Worm (Caenorhabditis elegans) whole organism, L4 larva: ENCODE results near the gene sre-1.

Source experiments
- F10B5.3 ChIP-seq: sonication (generic microtip); optimal IDR thresholded peaks from 2 replicates; lab custom pipeline; 2016; ENCODE audit warnings: mild to moderate bottlenecking, missing genetic modification characterization, missing compliant biosample characterization
- F49E8.2 ChIP-seq: sonication (generic microtip); optimal IDR thresholded peaks from 2 replicates; lab custom pipeline; 2016; ENCODE audit warnings: missing compliant biosample characterization, mild to moderate bottlenecking, missing genetic modification characterization, borderline replicate concordance
- T26A8.4 ChIP-seq: fragments of 200-800 bp; sonication (Bioruptor generic); IDR thresholded peaks from 2 replicates; pipeline ENCODE4 v1.3.6; 2022; ENCODE audit warnings: missing genetic modification characterization, missing compliant biosample characterization
- Y75B8A.6 ChIP-seq: fragments of 200-800 bp; sonication (Bioruptor generic); IDR thresholded peaks from 2 replicates; pipeline ENCODE4 v1.3.6; 2022; ENCODE audit warnings: missing genetic modification reagents, missing genetic modification characterization, missing compliant biosample characterization
- arid-1 ChIP-seq: fragments of 200-800 bp; sonication (Bioruptor generic); conservative IDR thresholded peaks from 2 replicates; pipeline ENCODE4 v1.3.6; 2022; ENCODE audit warnings: missing genetic modification reagents, missing genetic modification characterization, missing compliant biosample characterization
- ceh-20 ChIP-seq: fragments of 200-800 bp; sonication (Bioruptor generic); IDR thresholded peaks from 2 replicates; pipeline ENCODE4 v1.3.6; 2022; ENCODE audit warnings: missing genetic modification reagents, missing genetic modification characterization, missing compliant biosample characterization
- ceh-28 ChIP-seq: fragments of 150-350 bp; optimal IDR thresholded peaks from 2 replicates; lab custom pipeline; 2014; ENCODE audit warnings: missing biosample characterization, missing genetic modification reagents, missing genetic modification characterization
- ceh-82 ChIP-seq: sonication (generic microtip); optimal IDR thresholded peaks from 2 replicates; lab custom pipeline; 2017; ENCODE audit warnings: missing biosample characterization, missing genetic modification characterization
- daf-12 ChIP-seq: fragments of 150-350 bp; optimal IDR thresholded peaks from 2 replicates; lab custom pipeline; 2014; ENCODE audit warnings: missing biosample characterization, missing genetic modification reagents, missing genetic modification characterization
- daf-16 ChIP-seq, 3 experiments: sonication (generic microtip); optimal IDR thresholded peaks; 2 replicates each; lab custom pipeline; 2016 to 2017; ENCODE audit warnings: missing genetic modification characterization in 3 of 3, missing genetic modification reagents in 3 of 3, mild to moderate bottlenecking in 2 of 3, missing compliant biosample characterization in 2 of 3, missing biosample characterization in 1 of 3, moderate library complexity in 1 of 3
- dmd-8 ChIP-seq: fragments of 200-800 bp; sonication (Bioruptor generic); IDR thresholded peaks from 2 replicates; pipeline ENCODE4 v1.3.6; 2022; ENCODE audit warnings: missing genetic modification characterization, missing compliant biosample characterization
- dmd-9 ChIP-seq: fragments of 200-800 bp; sonication (Bioruptor generic); IDR thresholded peaks from 2 replicates; pipeline ENCODE4 v1.3.6; 2022; ENCODE audit warnings: missing genetic modification reagents, missing genetic modification characterization, missing compliant biosample characterization
- dve-1 ChIP-seq: sonication (generic microtip); optimal IDR thresholded peaks from 2 replicates; lab custom pipeline; 2017; ENCODE audit warnings: antibody characterized with exemption, mild to moderate bottlenecking, missing genetic modification characterization, missing compliant biosample characterization; ENCODE audit not compliant: insufficient read depth
- fkh-10 ChIP-seq: fragments of 150-350 bp; optimal IDR thresholded peaks from 2 replicates; lab custom pipeline; 2014; ENCODE audit warnings: missing biosample characterization, missing genetic modification reagents, missing genetic modification characterization
- hlh-11 ChIP-seq: fragments of 200-800 bp; sonication (Bioruptor generic); optimal IDR thresholded peaks from 2 replicates; lab custom pipeline; 2018; ENCODE audit warnings: mild to moderate bottlenecking, missing genetic modification characterization, missing compliant biosample characterization
- hlh-30 ChIP-seq: sonication (generic microtip); optimal IDR thresholded peaks from 2 replicates; lab custom pipeline; 2017; ENCODE audit warnings: antibody characterized with exemption, mild to moderate bottlenecking, missing genetic modification characterization, missing compliant biosample characterization; ENCODE audit not compliant: insufficient read depth
- jun-1 ChIP-seq: fragments of 150-350 bp; optimal IDR thresholded peaks from 2 replicates; lab custom pipeline; 2014; ENCODE audit warnings: missing biosample characterization, missing genetic modification reagents, missing genetic modification characterization
- lin-13 ChIP-seq: fragments of 150-350 bp; optimal IDR thresholded peaks from 2 replicates; lab custom pipeline; 2014; ENCODE audit warnings: missing biosample characterization, missing genetic modification reagents, missing genetic modification characterization
- lin-29 ChIP-seq: fragments of 200-800 bp; sonication (Bioruptor generic); IDR thresholded peaks from 2 replicates; pipeline ENCODE4 v1.3.6; 2022; ENCODE audit warnings: missing genetic modification reagents, missing genetic modification characterization, missing compliant biosample characterization
- madf-5 ChIP-seq, 2 experiments: fragments of 200-800 bp; sonication (Bioruptor generic); IDR thresholded peaks; 2 replicates each; pipeline ENCODE4 v1.3.6; 2022; ENCODE audit warnings: missing compliant biosample characterization in 2 of 2, missing genetic modification characterization in 2 of 2
- nhr-10 ChIP-seq: fragments of 150-350 bp; optimal IDR thresholded peaks from 2 replicates; lab custom pipeline; 2014; ENCODE audit warnings: missing biosample characterization, missing genetic modification characterization
- nhr-11 ChIP-seq: fragments of 150-350 bp; optimal IDR thresholded peaks from 2 replicates; lab custom pipeline; 2014; ENCODE audit warnings: missing biosample characterization, missing genetic modification characterization
- nhr-111 ChIP-seq: fragments of 200-800 bp; sonication (Bioruptor generic); optimal IDR thresholded peaks from 2 replicates; lab custom pipeline; 2018; ENCODE audit warnings: mild to moderate bottlenecking, missing genetic modification characterization, missing compliant biosample characterization
- nhr-28 ChIP-seq: fragments of 150-350 bp; optimal IDR thresholded peaks from 2 replicates; lab custom pipeline; 2014; ENCODE audit warnings: missing biosample characterization, missing genetic modification characterization
- nhr-41 ChIP-seq: fragments of 200-800 bp; sonication (Bioruptor generic); IDR thresholded peaks from 2 replicates; pipeline ENCODE4 v1.3.6; 2022; ENCODE audit warnings: missing genetic modification reagents, missing genetic modification characterization, missing compliant biosample characterization
- nhr-42 ChIP-seq: fragments of 200-800 bp; sonication (Bioruptor generic); IDR thresholded peaks from 2 replicates; pipeline ENCODE4 v1.3.6; 2022; ENCODE audit warnings: missing genetic modification characterization, missing compliant biosample characterization
- nhr-6 ChIP-seq: fragments of 150-350 bp; optimal IDR thresholded peaks from 2 replicates; lab custom pipeline; 2014; ENCODE audit warnings: missing biosample characterization, missing genetic modification characterization
- nhr-76 ChIP-seq: fragments of 150-350 bp; optimal IDR thresholded peaks from 2 replicates; lab custom pipeline; 2014; ENCODE audit warnings: missing biosample characterization, missing genetic modification characterization
- nhr-77 ChIP-seq: fragments of 150-350 bp; optimal IDR thresholded peaks from 2 replicates; lab custom pipeline; 2014; ENCODE audit warnings: missing biosample characterization, missing genetic modification characterization
- pha-4 ChIP-seq, 2 experiments: fragments of 150-350 bp in 1 of 2; fragments of 200-800 bp in 1 of 2; sonication (Bioruptor generic) in 1 of 2; IDR thresholded peaks in 1 of 2; optimal IDR thresholded peaks in 1 of 2; 2 replicates each; pipeline versions ENCODE4 v1.3.6 to Lab custom; 2014 to 2022; ENCODE audit warnings: missing genetic modification characterization in 2 of 2, missing genetic modification reagents in 2 of 2, missing biosample characterization in 1 of 2, missing compliant biosample characterization in 1 of 2
- pqm-1 ChIP-seq: sonication (generic microtip); optimal IDR thresholded peaks from 2 replicates; lab custom pipeline; 2017; ENCODE audit warnings: missing biosample characterization, missing genetic modification characterization
- set-16 ChIP-seq: fragments of 200-800 bp; sonication (Bioruptor generic); IDR thresholded peaks from 2 replicates; pipeline ENCODE4 v1.3.6; 2022; ENCODE audit warnings: missing genetic modification reagents, missing genetic modification characterization, missing compliant biosample characterization
- snpc-1.2 ChIP-seq: fragments of 200-800 bp; sonication (Bioruptor generic); IDR thresholded peaks from 2 replicates; pipeline ENCODE4 v1.3.6; 2022; ENCODE audit warnings: missing genetic modification reagents, missing genetic modification characterization, missing compliant biosample characterization
- spr-3 ChIP-seq: fragments of 200-800 bp; sonication (Bioruptor generic); optimal IDR thresholded peaks from 2 replicates; lab custom pipeline; 2018; ENCODE audit warnings: mild to moderate bottlenecking, missing genetic modification characterization, missing compliant biosample characterization
- tra-1 ChIP-seq: fragments of 200-800 bp; sonication (Bioruptor generic); IDR thresholded peaks from 2 replicates; pipeline ENCODE4 v1.3.6; 2022; ENCODE audit warnings: missing genetic modification reagents, missing genetic modification characterization, missing compliant biosample characterization
- unc-62 ChIP-seq, 3 experiments: fragments of 150-350 bp in 1 of 3; sonication (generic microtip); optimal IDR thresholded peaks in 2 of 3; peaks in 1 of 3; 1 replicate in 1 of 3; 2 replicates in 2 of 3; lab custom pipeline; 2014 to 2017; ENCODE audit warnings: missing biosample characterization in 3 of 3, missing genetic modification characterization in 3 of 3, missing genetic modification reagents in 3 of 3, missing genotype in 1 of 3
- zag-1 ChIP-seq: fragments of 150-350 bp; optimal IDR thresholded peaks from 2 replicates; lab custom pipeline; 2014; ENCODE audit warnings: missing biosample characterization, missing genetic modification characterization

The sre-1 gene

ce11 chrII:7720479-7720878 lies 11.0 kb downstream of the sre-1 start (continued):
- no peak for TF ChIP-seq F49E8.2

DNA sequence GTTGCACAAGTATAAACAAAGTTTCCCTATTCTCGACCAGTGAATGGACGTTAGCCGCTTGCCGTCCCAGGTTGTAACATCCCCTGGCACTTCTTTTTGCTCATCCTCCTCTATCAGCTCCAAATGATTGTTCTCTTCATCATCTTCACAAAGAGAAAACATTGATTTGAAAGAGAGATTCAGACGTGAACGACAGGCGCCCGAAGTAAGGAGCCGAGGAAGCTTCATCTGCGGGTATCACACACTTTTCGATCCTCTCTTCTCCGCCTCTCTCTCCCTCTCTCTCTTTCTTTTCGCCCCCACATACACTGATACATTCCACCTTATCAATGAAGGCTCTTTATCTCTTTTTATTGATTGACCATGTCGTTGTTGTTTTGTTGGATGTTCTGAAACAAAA lies 13.3 kb downstream of the sre-1 start:
- TF ChIP-seq hlh-11 (tag; lab: Kevin White, UChicago) (peak; percentile 31), nhr-11 (peak; percentile 12), madf-5 (GFP tag; IDR thresholded peaks at IDR 0.05; lab: Robert Waterston, UW) (no peak), ceh-20 (GFP tag; lab: Robert Waterston, UW) (no peak), nhr-28 (tag; lab: Kevin White, UChicago) (no peak), F10B5.3 (tag; lab: Kevin White, UChicago) (no peak), tra-1 (no peak), zag-1 (tag; lab: Kevin White, UChicago) (no peak), daf-16 (GFP tag; optimal IDR thresholded peaks at IDR 0.05; lab: Kevin White, UChicago) (peak in 1 of 2 experiments; percentile 20), daf-16 (tag; optimal IDR thresholded peaks at IDR 0.05; lab: Kevin White, UChicago) (no peak), lin-29 (GFP tag; lab: Robert Waterston, UW) (no peak), nhr-10 (tag; lab: Kevin White, UChicago) (no peak), ceh-82 (tag; lab: Kevin White, UChicago) (no peak), arid-1 (GFP tag; lab: Robert Waterston, UW) (no peak), Y75B8A.6 (GFP tag; lab: Robert Waterston, UW) (no peak)

ce11 chrII:7724603-7725002 lies 15.1 kb downstream of the sre-1 start, which contains the start of gene cpna-2:
cpna-2 (plus strand) TSS chrII:7724903.
- TF ChIP-seq dmd-8 (no peak), ceh-82 (tag; lab: Kevin White, UChicago) (no peak), spr-3 (no peak), jun-1 (tag; lab: Kevin White, UChicago) (no peak), zag-1 (tag; lab: Kevin White, UChicago) (no peak), dmd-9 (GFP tag; lab: Robert Waterston, UW) (no peak), daf-12 (tag; lab: Kevin White, UChicago) (no peak), nhr-10 (tag; lab: Kevin White, UChicago) (no peak), pha-4 (GFP tag; IDR thresholded peaks at IDR 0.05; lab: Robert Waterston, UW) (no peak), pha-4 (tag; optimal IDR thresholded peaks at IDR 0.05; lab: Kevin White, UChicago) (no peak), ceh-28 (tag; lab: Kevin White, UChicago) (no peak), madf-5 (GFP tag; IDR thresholded peaks at IDR 0.05; lab: Robert Waterston, UW) (no peak), nhr-76 (tag; lab: Kevin White, UChicago) (no peak), nhr-77 (tag; lab: Kevin White, UChicago) (no peak), nhr-41 (GFP tag; lab: Robert Waterston, UW) (no peak), ceh-20 (GFP tag; lab: Robert Waterston, UW) (no peak), unc-62 (GFP tag; optimal IDR thresholded peaks at IDR 0.05 in 1 of 2; lab: Kevin White, UChicago) (no peak), unc-62 (tag; optimal IDR thresholded peaks at IDR 0.05; lab: Kevin White, UChicago) (no peak)

DNA sequence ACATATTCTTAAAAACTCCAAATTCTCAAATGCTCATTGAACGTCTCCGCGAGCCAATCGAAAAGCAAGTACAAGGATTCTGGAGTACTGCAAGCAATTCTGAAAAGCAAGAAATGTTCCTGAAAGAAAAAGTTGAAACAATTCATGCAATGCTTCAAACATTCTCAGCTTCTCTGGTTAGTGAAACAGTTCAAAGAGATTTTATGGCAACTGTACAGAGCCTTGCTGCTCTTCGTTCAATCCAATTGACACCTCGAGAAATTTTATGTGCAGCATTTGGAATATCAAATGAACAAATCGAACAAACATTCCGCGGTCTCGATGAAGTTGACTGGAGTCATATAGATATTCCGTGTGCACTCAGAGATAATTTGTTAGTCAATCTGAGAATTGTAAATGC lies 27.2 kb downstream of the sre-1 start:
- no peak for TF ChIP-seq dmd-9 (GFP tag; lab: Robert Waterston, UW)
- no peak for TF ChIP-seq nhr-42
- no peak for TF ChIP-seq T26A8.4 (GFP tag; lab: Robert Waterston, UW)
- TF ChIP-seq hlh-30 (tag; lab: Kevin White, UChicago), result no peak
- TF ChIP-seq nhr-111 (GFP tag; lab: Kevin White, UChicago), result no peak
- peak in 1 of 2 experiments; percentile 95 for TF ChIP-seq unc-62 (GFP tag; optimal IDR thresholded peaks at IDR 0.05 in 1 of 2; lab: Kevin White, UChicago)
- no peak for TF ChIP-seq unc-62 (tag; optimal IDR thresholded peaks at IDR 0.05; lab: Kevin White, UChicago)
- TF ChIP-seq, all 104 proteins: peak for 1

DNA sequence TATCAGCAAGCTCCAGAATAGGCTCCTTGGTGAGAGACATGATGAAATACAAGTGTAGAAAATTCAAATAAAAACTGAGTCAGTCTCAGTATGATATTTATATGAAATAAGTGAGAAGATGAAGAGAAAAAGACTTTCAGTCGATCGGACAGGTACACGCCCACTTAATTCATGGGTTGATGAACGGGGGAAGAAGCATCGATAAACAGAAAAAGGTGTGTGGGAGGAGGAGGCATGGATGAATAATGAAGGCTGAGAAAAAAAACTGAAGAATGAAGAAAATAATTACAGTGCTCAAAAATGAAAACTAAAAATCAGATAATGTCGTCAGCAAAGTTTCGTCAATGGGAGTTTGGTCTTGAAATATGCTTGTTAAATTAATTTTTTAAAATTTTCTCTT lies 44.0 kb downstream of the sre-1 start, which contains the start of gene trx-1:
Gene trx-1, minus strand, starts transcription at position 101 of the 400 bp plus-strand sequence.
- TF ChIP-seq dve-1 (tag; lab: Kevin White, UChicago) (no peak), nhr-11 (no peak), F10B5.3 (tag; lab: Kevin White, UChicago) (no peak), nhr-6 (tag; lab: Kevin White, UChicago) (no peak), snpc-1.2 (GFP tag; lab: Robert Waterston, UW) (no peak), ceh-28 (tag; lab: Kevin White, UChicago) (no peak), set-16 (GFP tag; lab: Robert Waterston, UW) (no peak), pqm-1 (tag; lab: Kevin White, UChicago) (no peak), lin-13 (GFP tag; lab: Kevin White, UChicago) (no peak), fkh-10 (GFP tag; lab: Kevin White, UChicago) (no peak), T26A8.4 (GFP tag; lab: Robert Waterston, UW) (no peak)
- TF ChIP-seq, all 104 proteins: peak for 0
